Fruit fly (Drosophila melanogaster) whole organism, embryonic: Measurements from ENCODE around the gene Reg-2.
A peak's percentile ranks its signal among the peaks of the same experiment; 100 is the strongest.

Experiments
- Abd-B ChIP-seq: fragments of 200-800 bp; sonication (Bioruptor generic); optimal IDR thresholded peaks from 2 replicates; lab custom pipeline; 2018; ENCODE audit warnings: missing biosample characterization, mild to moderate bottlenecking, missing genetic modification characterization, moderate library complexity
- CG12769 ChIP-seq: fragments of 200-800 bp; sonication (Bioruptor generic); optimal IDR thresholded peaks from 2 replicates; lab custom pipeline; 2019; ENCODE audit warnings: missing biosample characterization, mild to moderate bottlenecking, missing genetic modification characterization, moderate library complexity
- CG13894 ChIP-seq: fragments of 200-800 bp; sonication (Bioruptor generic); optimal IDR thresholded peaks from 3 replicates; lab custom pipeline; 2018; ENCODE audit warnings: missing biosample characterization, mild to moderate bottlenecking, missing genetic modification characterization, moderate library complexity
- Drgx ChIP-seq: fragments of 200-800 bp; sonication (Bioruptor generic); IDR thresholded peaks from 2 replicates; pipeline ENCODE4 v1.3.6; 2022; ENCODE audit warnings: missing biosample characterization, missing genetic modification characterization
- Eip74EF ChIP-seq, 2 experiments: fragments of 200-800 bp in 1 of 2; fragments of >200 bp in 1 of 2; sonication (Bioruptor generic) in 1 of 2; optimal IDR thresholded peaks; 2 replicates each; lab custom pipeline; 2017 to 2019; ENCODE audit warnings: missing biosample characterization in 2 of 2, missing genetic modification characterization in 2 of 2, mild to moderate bottlenecking in 1 of 2, moderate library complexity in 1 of 2
- Lhr ChIP-seq: fragments of 200-800 bp; sonication (Bioruptor generic); optimal IDR thresholded peaks from 3 replicates; lab custom pipeline; 2017; ENCODE audit warnings: mild to moderate bottlenecking, missing biosample characterization, missing genetic modification reagents, missing genetic modification characterization
- chinmo ChIP-seq: fragments of 200-800 bp; sonication (Bioruptor generic); IDR thresholded peaks from 4 replicates; pipeline ENCODE4 v1.3.6; 2022; ENCODE audit warnings: missing biosample characterization, missing genetic modification characterization; ENCODE audit not compliant: partially characterized antibody
- crol ChIP-seq: fragments of 200-800 bp; sonication (Bioruptor generic); IDR thresholded peaks from 2 replicates; pipeline ENCODE4 v1.3.6; 2022; ENCODE audit warnings: missing biosample characterization, missing genetic modification characterization
- gce ChIP-seq: fragments of 200-800 bp; sonication (Bioruptor generic); IDR thresholded peaks from 3 replicates; pipeline ENCODE4 v1.3.6; 2022; ENCODE audit warnings: missing biosample characterization, missing genetic modification characterization
- mirr ChIP-seq: fragments of 200-800 bp; sonication (Bioruptor generic); optimal IDR thresholded peaks from 3 replicates; lab custom pipeline; 2018; ENCODE audit warnings: missing biosample characterization, mild to moderate bottlenecking, missing genetic modification characterization
- sd ChIP-seq: fragments of 200-800 bp; sonication (Bioruptor generic); optimal IDR thresholded peaks from 3 replicates; lab custom pipeline; 2018; ENCODE audit warnings: missing biosample characterization, mild to moderate bottlenecking, missing genetic modification characterization, moderate library complexity

Reg-2 gene

DNA sequence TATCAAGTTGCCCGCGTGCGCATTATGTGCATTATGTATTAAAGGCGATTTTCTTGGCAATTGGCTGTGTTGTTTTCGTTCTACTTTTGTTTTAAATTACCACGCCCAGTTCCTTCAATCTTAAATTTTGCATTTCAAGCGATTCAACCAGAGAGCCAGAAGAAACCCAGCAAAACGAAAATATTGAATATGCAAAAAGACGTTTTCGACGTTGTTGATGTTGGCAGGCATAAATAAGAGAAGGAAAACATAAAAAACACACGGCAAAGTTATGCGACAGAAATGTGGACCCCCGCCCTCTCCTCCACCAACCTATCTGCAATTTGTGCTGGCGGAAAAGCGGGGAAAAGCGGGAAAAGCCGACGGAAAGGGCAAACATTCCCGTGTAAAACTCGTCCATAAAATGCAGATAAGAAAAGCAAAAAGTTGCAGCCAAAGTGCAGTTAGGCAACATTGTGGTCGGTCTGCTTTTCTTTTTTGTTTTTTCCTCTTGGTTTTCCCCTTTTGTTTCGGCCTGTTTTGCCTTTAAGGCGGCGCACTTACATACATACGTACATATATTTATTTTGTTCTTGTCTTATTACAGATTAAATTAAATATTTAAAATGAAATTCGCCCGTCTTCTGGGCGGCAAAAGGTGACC lies 50.4 kb downstream of the Reg-2 start:
- TF ChIP-seq Drgx (GFP tag; lab: Robert Waterston, UW) (peak; percentile 42; the same call in 1 of the 2 replicates), gce (no peak), crol (GFP tag; lab: Robert Waterston, UW) (peak; percentile 44; the same call in 1 of the 2 replicates)

DNA sequence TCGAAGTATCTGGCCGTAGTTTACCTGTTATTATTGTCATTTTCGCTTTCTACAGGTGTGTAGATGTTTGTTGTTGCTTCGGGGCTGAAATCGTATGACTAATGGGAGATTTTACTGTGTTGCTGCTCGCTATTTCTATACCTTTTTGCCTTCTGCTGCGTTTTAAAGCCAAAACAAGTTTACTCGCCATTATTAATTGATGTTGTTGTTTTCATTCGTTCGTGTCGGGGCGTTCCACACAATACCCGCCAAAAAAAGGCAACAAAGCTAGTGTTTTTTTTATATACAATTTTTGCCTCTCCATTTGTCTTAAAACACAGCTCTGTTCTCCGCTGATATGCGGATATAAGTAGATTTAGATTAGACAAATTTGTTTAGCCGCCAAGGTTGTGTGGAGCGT lies 51.0 kb downstream of the Reg-2 start:
- no peak for TF ChIP-seq Abd-B
- peak; percentile 17 for TF ChIP-seq CG12769 (tag; lab: Kevin White, UChicago)
- TF ChIP-seq CG13894: peak; percentile 51
- peak; percentile 9 for TF ChIP-seq mirr (GFP tag; lab: Kevin White, UChicago)
- peak in 1 of 2 experiments; percentile 32 for TF ChIP-seq Eip74EF (GFP tag; optimal IDR thresholded peaks at IDR 0.05; lab: Kevin White, UChicago)
- TF ChIP-seq Lhr (GFP tag; lab: Kevin White, UChicago): no peak
- peak; percentile 82; the same call in 1 of the 4 replicates for TF ChIP-seq chinmo (GFP tag; lab: Robert Waterston, UW)
- peak; percentile 47 for TF ChIP-seq sd (tag; lab: Kevin White, UChicago)
